Worm (Caenorhabditis elegans): ENCODE data around the gene C47E8.3.

DNA sequence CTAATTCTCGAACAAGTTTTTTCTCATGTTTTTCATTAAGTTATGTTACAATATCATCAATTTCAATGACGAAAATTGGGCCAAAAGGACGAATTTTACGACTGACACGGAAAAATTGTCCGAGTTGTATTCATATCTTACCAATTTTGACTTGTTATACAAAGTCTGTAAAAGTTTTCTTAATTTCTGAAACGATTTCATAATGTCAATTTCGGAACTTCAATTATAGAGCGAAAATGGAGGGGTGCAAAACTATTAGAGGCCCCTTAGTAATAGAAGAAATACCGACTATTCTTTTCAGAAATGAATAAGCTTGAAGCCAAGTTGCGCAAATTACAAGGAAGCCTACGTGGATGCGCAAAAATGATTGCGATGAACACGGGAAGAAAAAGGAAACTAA, 48.5 kb upstream of the C47E8.3 start, which contains the start of gene F43D2.3:
- TF ChIP-seq nhr-28 (tag; optimal IDR thresholded peaks at IDR 0.05) (no peak), unc-62 (GFP tag; optimal IDR thresholded peaks at IDR 0.05) (no peak), blmp-1 (tag; optimal IDR thresholded peaks at IDR 0.05) (no peak), elt-1 (tag; optimal IDR thresholded peaks at IDR 0.05; ENCODE audit: borderline replicate concordance, insufficient read depth) (no peak), ceh-83 (GFP tag; optimal IDR thresholded peaks at IDR 0.05) (no peak), ztf-11 (tag; optimal IDR thresholded peaks at IDR 0.05) (no peak), nhr-76 (tag; optimal IDR thresholded peaks at IDR 0.05) (no peak), elt-3 (tag; optimal IDR thresholded peaks at IDR 0.05) (no peak), ham-2 (GFP tag; optimal IDR thresholded peaks at IDR 0.05) (no peak), nhr-12 (tag; optimal IDR thresholded peaks at IDR 0.05) (no peak), drap-1 (GFP tag; optimal IDR thresholded peaks at IDR 0.05) (no peak), lin-13 (tag; optimal IDR thresholded peaks at IDR 0.05) (no peak)

All from whole organism, mixed stage, embryonic.